Worm (Caenorhabditis elegans) whole organism, mixed stage, embryonic: ENCODE measurements around the gene cid-1.

ENCODE experiments used
- nhr-237 ChIP-seq: fragments of 150-350 bp; optimal IDR thresholded peaks from 2 replicates; lab custom pipeline; 2014; ENCODE audit warnings: missing biosample characterization, missing genetic modification characterization
- nhr-76 ChIP-seq: sonication (generic microtip); optimal IDR thresholded peaks from 2 replicates; lab custom pipeline; 2017; ENCODE audit warnings: missing biosample characterization, missing genetic modification characterization
- pha-4 ChIP-seq: fragments of 150-350 bp; optimal IDR thresholded peaks from 2 replicates; lab custom pipeline; 2018; ENCODE audit warnings: missing biosample characterization, missing genetic modification reagents, missing genetic modification characterization
- snpc-4 ChIP-seq: fragments of 150-350 bp; optimal IDR thresholded peaks from 2 replicates; lab custom pipeline; 2014; ENCODE audit warnings: missing biosample characterization, missing genetic modification characterization
- tbx-8 ChIP-seq: fragments of 200-800 bp; sonication (Bioruptor generic); optimal IDR thresholded peaks from 2 replicates; lab custom pipeline; 2018; ENCODE audit warnings: mild to moderate bottlenecking, missing genetic modification characterization, moderate library complexity, missing compliant biosample characterization

DNA sequence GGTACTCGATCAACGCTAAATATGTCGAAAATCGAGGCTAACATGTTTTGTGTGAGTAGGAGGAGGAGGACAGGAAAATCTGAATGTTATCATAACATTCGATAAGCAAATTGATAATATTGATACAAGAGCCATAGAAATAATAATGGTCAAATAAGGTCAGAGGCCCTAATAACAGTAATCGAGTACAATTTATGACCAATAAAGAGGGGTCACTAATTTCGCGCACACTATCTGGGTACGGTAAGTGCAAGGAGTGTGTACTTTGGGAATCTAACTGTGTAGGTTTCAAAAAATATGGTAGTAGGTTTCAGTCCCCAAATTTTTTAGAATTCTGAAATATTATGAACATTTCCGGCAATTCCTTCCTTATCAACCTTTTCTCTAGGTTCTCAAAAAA, 30.2 kb upstream of the cid-1 start:
- TF ChIP-seq nhr-237 (tag; lab: Kevin White, UChicago) (no peak), tbx-8 (GFP tag; lab: Kevin White, UChicago) (no peak), nhr-76 (tag; lab: Kevin White, UChicago) (no peak), snpc-4 (no peak), pha-4 (tag; lab: Kevin White, UChicago) (no peak)
